Fruit fly (Drosophila melanogaster) whole organism, embryonic: ENCODE data around the gene GNBP1.
A peak's percentile ranks its signal among the peaks of the same experiment; 100 is the strongest.

Experiments
- ATbp ChIP-seq: fragments of 200-800 bp; sonication (Bioruptor generic); optimal IDR thresholded peaks from 2 replicates; lab custom pipeline; 2017; ENCODE audit warnings: missing biosample characterization, mild to moderate bottlenecking, missing genetic modification characterization, missing genetic modification reagents
- Bteb2 ChIP-seq: fragments of 200-800 bp; sonication (Bioruptor generic); optimal IDR thresholded peaks from 2 replicates; lab custom pipeline; 2016; ENCODE audit warnings: missing biosample characterization, missing genetic modification characterization
- CG10462 ChIP-seq: fragments of 200-800 bp; sonication (Bioruptor generic); optimal IDR thresholded peaks from 2 replicates; lab custom pipeline; 2016; ENCODE audit warnings: missing biosample characterization, missing genetic modification characterization
- CG10979 ChIP-seq: fragments of 200-800 bp; sonication (Bioruptor generic); optimal IDR thresholded peaks from 2 replicates; lab custom pipeline; 2018; ENCODE audit warnings: missing biosample characterization, mild to moderate bottlenecking, missing genetic modification characterization, moderate library complexity
- CG1233 ChIP-seq: fragments of 200-800 bp; sonication (Bioruptor generic); optimal IDR thresholded peaks from 4 replicates; lab custom pipeline; 2018; ENCODE audit warnings: missing biosample characterization, mild to moderate bottlenecking, missing genetic modification characterization
- CG12769 ChIP-seq: fragments of 200-800 bp; sonication (Bioruptor generic); optimal IDR thresholded peaks from 2 replicates; lab custom pipeline; 2019; ENCODE audit warnings: missing biosample characterization, mild to moderate bottlenecking, missing genetic modification characterization, moderate library complexity
- CG13287 ChIP-seq: fragments of 200-800 bp; sonication (Bioruptor generic); IDR thresholded peaks from 2 replicates; pipeline ENCODE4 v1.3.6; 2022; ENCODE audit warnings: missing biosample characterization, missing genetic modification characterization; ENCODE audit not compliant: partially characterized antibody
- CG13296 ChIP-seq: fragments of 200-800 bp; sonication (Bioruptor generic); optimal IDR thresholded peaks from 3 replicates; lab custom pipeline; 2018; ENCODE audit warnings: missing biosample characterization, mild to moderate bottlenecking, missing genetic modification characterization
- CG14014 ChIP-seq: fragments of 200-800 bp; sonication (Bioruptor generic); IDR thresholded peaks from 2 replicates; pipeline ENCODE4 v1.3.6; 2022; ENCODE audit warnings: missing biosample characterization, missing genetic modification characterization
- CG15073 ChIP-seq: fragments of 200-800 bp; sonication (Bioruptor generic); optimal IDR thresholded peaks from 2 replicates; lab custom pipeline; 2016; ENCODE audit warnings: missing biosample characterization, missing genetic modification characterization
- CG15479 ChIP-seq: fragments of 200-800 bp; sonication (Bioruptor generic); optimal IDR thresholded peaks from 3 replicates; lab custom pipeline; 2019; ENCODE audit warnings: missing biosample characterization, mild to moderate bottlenecking, missing genetic modification characterization, moderate library complexity
- CG15696 ChIP-seq: fragments of 200-800 bp; sonication (Bioruptor generic); optimal IDR thresholded peaks from 2 replicates; lab custom pipeline; 2019; ENCODE audit warnings: missing biosample characterization, mild to moderate bottlenecking, missing genetic modification characterization, moderate library complexity
- CG1832 ChIP-seq: fragments of 200-800 bp; sonication (Bioruptor generic); optimal IDR thresholded peaks from 2 replicates; lab custom pipeline; 2017; ENCODE audit warnings: missing biosample characterization, mild to moderate bottlenecking, missing genetic modification characterization, inconsistent platforms
- CG18599 ChIP-seq: fragments of 200-800 bp; sonication (Bioruptor generic); optimal IDR thresholded peaks from 3 replicates; lab custom pipeline; 2017; ENCODE audit warnings: missing biosample characterization, missing genetic modification characterization, mild to moderate bottlenecking, moderate library complexity, missing genetic modification reagents
- CG2116 ChIP-seq: fragments of 200-800 bp; sonication (Bioruptor generic); optimal IDR thresholded peaks from 3 replicates; lab custom pipeline; 2018; ENCODE audit warnings: missing biosample characterization, mild to moderate bottlenecking, missing genetic modification characterization
- CG2889 ChIP-seq: fragments of 200-800 bp; sonication (Bioruptor generic); IDR thresholded peaks from 3 replicates; pipeline ENCODE4 v1.3.6; 2022; ENCODE audit warnings: missing biosample characterization, missing genetic modification characterization
- CG3726 ChIP-seq: fragments of 200-800 bp; sonication (Bioruptor generic); IDR thresholded peaks from 3 replicates; pipeline ENCODE4, ENCODE4 v1.3.6; 2022; ENCODE audit warnings: missing biosample characterization, missing genetic modification characterization
- CG7839 ChIP-seq: fragments of 200-800 bp; sonication (Bioruptor generic); optimal IDR thresholded peaks from 3 replicates; lab custom pipeline; 2018; ENCODE audit warnings: missing biosample characterization, mild to moderate bottlenecking, missing genetic modification characterization, moderate library complexity
- CG7987 ChIP-seq: fragments of 200-800 bp; sonication (Bioruptor generic); optimal IDR thresholded peaks from 2 replicates; lab custom pipeline; 2018; ENCODE audit warnings: missing biosample characterization, mild to moderate bottlenecking, missing genetic modification characterization, moderate library complexity
- CG8281 ChIP-seq: fragments of 200-800 bp; sonication (Bioruptor generic); optimal IDR thresholded peaks from 2 replicates; lab custom pipeline; 2018; ENCODE audit warnings: missing biosample characterization, mild to moderate bottlenecking, missing genetic modification characterization, moderate library complexity
- CG8359 ChIP-seq: fragments of 200-800 bp; sonication (Bioruptor generic); optimal IDR thresholded peaks from 2 replicates; lab custom pipeline; 2017; ENCODE audit warnings: missing biosample characterization, mild to moderate bottlenecking, missing genetic modification characterization, borderline replicate concordance
- CTCF ChIP-seq: fragments of 200-800 bp; sonication (Bioruptor generic); optimal IDR thresholded peaks from 2 replicates; lab custom pipeline; 2017; ENCODE audit warnings: missing biosample characterization, mild to moderate bottlenecking, missing genetic modification characterization, moderate library complexity
- CkIIα-i1 ChIP-seq: fragments of 200-800 bp; sonication (Bioruptor generic); IDR thresholded peaks from 2 replicates; pipeline ENCODE4 v1.3.6; 2022; ENCODE audit warnings: missing biosample characterization, missing genetic modification characterization
- CoRest ChIP-seq: fragments of 200-800 bp; sonication (Bioruptor generic); optimal IDR thresholded peaks from 3 replicates; lab custom pipeline; 2018; ENCODE audit warnings: missing biosample characterization, mild to moderate bottlenecking, missing genetic modification characterization, moderate library complexity
- Dek ChIP-seq: fragments of 200-800 bp; sonication (Bioruptor generic); optimal IDR thresholded peaks from 3 replicates; lab custom pipeline; 2019; ENCODE audit warnings: missing biosample characterization, mild to moderate bottlenecking, missing genetic modification characterization, moderate library complexity
- Dll ChIP-seq: fragments of 200-800 bp; sonication (Bioruptor generic); IDR thresholded peaks from 4 replicates; pipeline ENCODE4 v1.3.6; 2022; ENCODE audit warnings: missing biosample characterization, missing genetic modification characterization; ENCODE audit not compliant: partially characterized antibody
- Dref ChIP-seq: fragments of 200-800 bp; sonication (Bioruptor generic); IDR thresholded peaks from 2 replicates; pipeline ENCODE4 v1.3.6; 2022; ENCODE audit warnings: missing biosample characterization, missing genetic modification characterization
- HLHmδ ChIP-seq: fragments of 200-800 bp; sonication (Bioruptor generic); optimal IDR thresholded peaks from 2 replicates; lab custom pipeline; 2018; ENCODE audit warnings: missing biosample characterization, mild to moderate bottlenecking, missing genetic modification characterization, moderate library complexity
- Mes4 ChIP-seq: fragments of 200-800 bp; sonication (Bioruptor generic); optimal IDR thresholded peaks from 2 replicates; lab custom pipeline; 2016; ENCODE audit warnings: missing biosample characterization, missing genetic modification characterization
- Poxn ChIP-seq: fragments of 200-800 bp; sonication (Bioruptor generic); IDR thresholded peaks from 2 replicates; pipeline ENCODE4 v1.3.6; 2022; ENCODE audit warnings: missing biosample characterization, missing genetic modification characterization
- aop ChIP-seq: fragments of 200-800 bp; sonication (Bioruptor generic); IDR thresholded peaks from 2 replicates; pipeline ENCODE4 v1.3.6; 2022; ENCODE audit warnings: missing biosample characterization, missing genetic modification characterization
- bab2 ChIP-seq: fragments of 200-800 bp; sonication (Bioruptor generic); optimal IDR thresholded peaks from 2 replicates; lab custom pipeline; 2016; ENCODE audit warnings: missing biosample characterization, missing genetic modification characterization
- ewg ChIP-seq: fragments of 200-800 bp; sonication (Bioruptor generic); optimal IDR thresholded peaks from 3 replicates; lab custom pipeline; 2017; ENCODE audit warnings: mild to moderate bottlenecking, missing biosample characterization, missing genetic modification reagents, missing genetic modification characterization
- fd96Cb ChIP-seq: fragments of 200-800 bp; sonication (Bioruptor generic); optimal IDR thresholded peaks from 2 replicates; lab custom pipeline; 2018; ENCODE audit warnings: missing biosample characterization, mild to moderate bottlenecking, missing genetic modification characterization, moderate library complexity
- fu2 ChIP-seq: fragments of 200-800 bp; sonication (Bioruptor generic); optimal IDR thresholded peaks from 2 replicates; lab custom pipeline; 2016; ENCODE audit warnings: missing biosample characterization, missing genetic modification characterization
- hbn ChIP-seq: fragments of 200-800 bp; sonication (Bioruptor generic); IDR thresholded peaks from 2 replicates; pipeline ENCODE4 v1.3.6; 2022; ENCODE audit warnings: missing biosample characterization, missing genetic modification characterization; ENCODE audit not compliant: partially characterized antibody
- insv ChIP-seq, 2 experiments: fragments of 200-800 bp; sonication (Bioruptor generic); optimal IDR thresholded peaks; 3 replicates each; lab custom pipeline; 2016 to 2018; ENCODE audit warnings: missing biosample characterization in 2 of 2, missing genetic modification characterization in 2 of 2
- klu ChIP-seq: fragments of 200-800 bp; sonication (Bioruptor generic); IDR thresholded peaks from 2 replicates; pipeline ENCODE4 v1.3.6; 2022; ENCODE audit warnings: missing biosample characterization, missing genetic modification characterization
- lab ChIP-seq: fragments of 200-800 bp; sonication (Bioruptor generic); optimal IDR thresholded peaks from 3 replicates; lab custom pipeline; 2017; ENCODE audit warnings: missing biosample characterization, missing genetic modification characterization, mild to moderate bottlenecking, moderate library complexity, missing genetic modification reagents
- maf-S ChIP-seq: fragments of 200-800 bp; sonication (Bioruptor generic); optimal IDR thresholded peaks from 2 replicates; lab custom pipeline; 2016; ENCODE audit warnings: missing biosample characterization, missing genetic modification characterization
- nau ChIP-seq: fragments of 200-800 bp; sonication (Bioruptor generic); optimal IDR thresholded peaks from 3 replicates; lab custom pipeline; 2017; ENCODE audit warnings: missing biosample characterization, mild to moderate bottlenecking, missing genetic modification characterization, missing genetic modification reagents
- nmo ChIP-seq: fragments of 200-800 bp; sonication (Bioruptor generic); optimal IDR thresholded peaks from 2 replicates; lab custom pipeline; 2018; ENCODE audit warnings: missing biosample characterization, mild to moderate bottlenecking, missing genetic modification characterization, moderate library complexity
- schlank ChIP-seq: fragments of 200-800 bp; sonication (Bioruptor generic); optimal IDR thresholded peaks from 2 replicates; lab custom pipeline; 2018; ENCODE audit warnings: missing biosample characterization, mild to moderate bottlenecking, missing genetic modification characterization
- sima ChIP-seq: fragments of 200-800 bp; sonication (Bioruptor generic); optimal IDR thresholded peaks from 2 replicates; lab custom pipeline; 2016; ENCODE audit warnings: missing biosample characterization, missing genetic modification characterization
- sqz ChIP-seq: fragments of 200-800 bp; sonication (Bioruptor generic); optimal IDR thresholded peaks from 3 replicates; lab custom pipeline; 2018; ENCODE audit warnings: missing biosample characterization, mild to moderate bottlenecking, missing genetic modification characterization
- sr ChIP-seq: fragments of 200-800 bp; sonication (Bioruptor generic); IDR thresholded peaks from 3 replicates; pipeline ENCODE4 v1.3.6; 2022; ENCODE audit warnings: missing biosample characterization, missing genetic modification characterization
- wek ChIP-seq: fragments of 200-800 bp; sonication (Bioruptor generic); optimal IDR thresholded peaks from 3 replicates; lab custom pipeline; 2018; ENCODE audit warnings: missing biosample characterization, mild to moderate bottlenecking, missing genetic modification characterization, moderate library complexity

Gene GNBP1

DNA sequence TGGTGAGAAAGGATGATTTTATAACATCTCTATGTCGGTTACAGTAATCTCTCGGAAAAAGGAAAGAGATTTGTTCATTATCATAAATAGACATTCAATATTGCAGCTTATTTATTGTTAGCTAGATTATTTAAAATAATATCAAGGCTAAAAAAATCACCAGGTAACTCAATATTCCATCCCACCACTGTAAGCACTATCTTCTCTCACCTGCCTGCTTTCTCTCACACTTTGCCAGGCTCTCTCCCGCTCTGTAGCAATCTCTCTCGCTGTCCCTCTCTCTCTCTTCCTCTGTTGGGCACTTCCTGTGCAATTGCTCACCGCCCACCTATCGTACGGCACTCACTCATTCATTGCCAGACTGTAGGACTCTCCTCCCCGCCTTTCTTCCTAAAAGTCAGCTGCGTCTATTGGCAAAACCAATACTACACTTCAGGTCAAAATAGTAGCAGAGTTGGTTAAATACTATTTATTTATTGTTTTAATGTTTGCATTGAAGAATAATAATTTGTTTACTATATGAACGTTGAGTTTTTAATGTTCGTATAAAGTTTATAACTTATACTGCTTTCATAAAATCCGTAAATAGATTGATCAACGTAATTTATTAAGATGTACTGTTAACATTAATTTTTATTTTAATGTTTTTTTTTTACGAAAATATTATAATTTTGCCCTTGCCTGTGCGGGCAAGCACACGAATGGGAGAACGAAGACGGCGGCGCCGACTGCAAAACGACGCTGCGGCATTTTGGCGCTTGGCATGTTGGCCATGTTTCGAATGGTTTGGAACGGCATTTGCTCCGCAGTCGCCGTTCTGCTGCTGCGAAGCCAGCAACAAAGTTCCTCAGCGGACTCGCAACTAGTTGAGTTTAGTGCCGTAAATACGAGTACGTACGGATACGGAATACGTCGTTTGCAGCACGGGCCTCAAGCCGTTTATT is 34.7 kb upstream of the GNBP1 start (continued):
- TF ChIP-seq CG13287 (GFP tag; lab: Robert Waterston, UW) (peak; percentile 16; the same call in 1 of the 2 replicates), Dek (tag; lab: Kevin White, UChicago) (peak; percentile 90), maf-S (GFP tag; lab: Kevin White, UChicago) (peak; percentile 84), CG2889 (GFP tag; lab: Robert Waterston, UW) (peak; percentile 97), CG8281 (peak; percentile 69), HLHmδ (peak; percentile 36), Dll (GFP tag; lab: Robert Waterston, UW) (no peak), CG18599 (GFP tag; lab: Kevin White, UChicago) (peak; percentile 96), CG14014 (peak; percentile 98), bab2 (GFP tag; lab: Kevin White, UChicago) (peak; percentile 95), CG1832 (no peak), CG12769 (tag; lab: Kevin White, UChicago) (peak; percentile 99), klu (peak; percentile 95), hbn (GFP tag; lab: Robert Waterston, UW) (no peak), CG7987 (GFP tag; lab: Kevin White, UChicago) (peak; percentile 65), CG7839 (tag; lab: Kevin White, UChicago) (peak; percentile 92), CG2116 (GFP tag; lab: Kevin White, UChicago) (peak; percentile 57), schlank (tag; lab: Kevin White, UChicago) (peak; percentile 48), CG10979 (tag; lab: Kevin White, UChicago) (peak; percentile 78), CG15073 (GFP tag; lab: Kevin White, UChicago) (peak; percentile 97), sr (GFP tag; lab: Robert Waterston, UW) (peak; percentile 89), CG15479 (GFP tag; lab: Kevin White, UChicago) (peak; percentile 22), CG1233 (peak; percentile 77), Poxn (GFP tag; lab: Robert Waterston, UW) (peak; percentile 82), Dref (GFP tag; lab: Robert Waterston, UW) (no peak; the same call in 1 of the 2 replicates), ATbp (peak; percentile 78), CkIIα-i1 (GFP tag; lab: Robert Waterston, UW) (peak; percentile 90), fu2 (GFP tag; lab: Kevin White, UChicago) (peak; percentile 95), nau (peak; percentile 83), CG13296 (GFP tag; lab: Kevin White, UChicago) (peak; percentile 94), CoRest (tag; lab: Kevin White, UChicago) (peak; percentile 93), CG15696 (tag; lab: Kevin White, UChicago) (peak; percentile 83), sqz (peak; percentile 74), ewg (peak; percentile 86), sima (GFP tag; lab: Kevin White, UChicago) (peak; percentile 88), fd96Cb (tag; lab: Kevin White, UChicago) (peak; percentile 84), lab (peak; percentile 97), Bteb2 (GFP tag; lab: Kevin White, UChicago) (peak; percentile 96), CG8359 (peak; percentile 48), CG10462 (GFP tag; lab: Kevin White, UChicago) (peak; percentile 78), aop (peak; percentile 91), CTCF (GFP tag; lab: Kevin White, UChicago) (peak; percentile 22), wek (GFP tag; lab: Kevin White, UChicago) (no peak), insv (GFP tag; optimal IDR thresholded peaks at IDR 0.05; lab: Kevin White, UChicago) (peak in 1 of 2 experiments; percentile 56), nmo (peak; percentile 92), Mes4 (GFP tag; lab: Kevin White, UChicago) (peak; percentile 88), CG3726 (GFP tag; lab: Robert Waterston, UW) (peak; percentile 96)
